Fruit fly (Drosophila melanogaster): ENCODE data around the gene MED1.

The MED1 gene

dm6 chr3L:21644176-21644575 is 9.9 kb upstream of the MED1 start:
- TF ChIP-seq CG7045 (GFP tag; optimal IDR thresholded peaks at IDR 0.05) = no peak
- TF ChIP-seq pad (GFP tag; optimal IDR thresholded peaks at IDR 0.05) = no peak
- no peak for TF ChIP-seq Crg-1 (GFP tag; optimal IDR thresholded peaks at IDR 0.05)
- no peak for TF ChIP-seq cnc (optimal IDR thresholded peaks at IDR 0.05)
- no peak for TF ChIP-seq Hr96 (GFP tag; optimal IDR thresholded peaks at IDR 0.05)
- TF ChIP-seq ovo (GFP tag; optimal IDR thresholded peaks at IDR 0.05) = no peak
- no peak for TF ChIP-seq Mnt (GFP tag; optimal IDR thresholded peaks at IDR 0.05)
- no peak for TF ChIP-seq CG5204 (GFP tag; optimal IDR thresholded peaks at IDR 0.05)
- no peak for TF ChIP-seq CG14711 (tag; optimal IDR thresholded peaks at IDR 0.05)
- no peak for TF ChIP-seq bab1 (GFP tag; optimal IDR thresholded peaks at IDR 0.05)
- TF ChIP-seq tj (GFP tag; optimal IDR thresholded peaks at IDR 0.05) = no peak

- TF ChIP-seq CG33017 (tag; optimal IDR thresholded peaks at IDR 0.05) = no peak
- TF ChIP-seq toe (GFP tag; optimal IDR thresholded peaks at IDR 0.05) = no peak
- TF ChIP-seq Hr96 (GFP tag; optimal IDR thresholded peaks at IDR 0.05) = no peak
- no peak for TF ChIP-seq Clk (GFP tag; optimal IDR thresholded peaks at IDR 0.05)
- TF ChIP-seq tj (GFP tag; optimal IDR thresholded peaks at IDR 0.05) = no peak
- TF ChIP-seq bab1 (GFP tag; optimal IDR thresholded peaks at IDR 0.05) = no peak
- TF ChIP-seq CG1620 (GFP tag; optimal IDR thresholded peaks at IDR 0.05) = no peak
- TF ChIP-seq ovo (GFP tag; optimal IDR thresholded peaks at IDR 0.05) = no peak
- TF ChIP-seq cnc (optimal IDR thresholded peaks at IDR 0.05) = no peak
- no peak for TF ChIP-seq Crg-1 (GFP tag; optimal IDR thresholded peaks at IDR 0.05)
- no peak for TF ChIP-seq CG11617 (GFP tag; optimal IDR thresholded peaks at IDR 0.05)
Measured at dm6 chr3L:21642908-21643572, 8.8 kb upstream of the MED1 start.

- TF ChIP-seq Crg-1 (GFP tag; optimal IDR thresholded peaks at IDR 0.05) = peak; percentile 10
- TF ChIP-seq Mnt (GFP tag; optimal IDR thresholded peaks at IDR 0.05) = no peak
- no peak for TF ChIP-seq CG11617 (GFP tag; optimal IDR thresholded peaks at IDR 0.05)
- peak; percentile 9 for TF ChIP-seq CG7045 (GFP tag; optimal IDR thresholded peaks at IDR 0.05)
- no peak for TF ChIP-seq tj (GFP tag; optimal IDR thresholded peaks at IDR 0.05)
- no peak for TF ChIP-seq Hr96 (GFP tag; optimal IDR thresholded peaks at IDR 0.05)
- peak; percentile 75 for TF ChIP-seq bab1 (GFP tag; optimal IDR thresholded peaks at IDR 0.05)
- no peak for TF ChIP-seq ovo (GFP tag; optimal IDR thresholded peaks at IDR 0.05)
- TF ChIP-seq CG12768 (GFP tag; optimal IDR thresholded peaks at IDR 0.05) = peak; percentile 26
- TF ChIP-seq CG1620 (GFP tag; optimal IDR thresholded peaks at IDR 0.05) = peak; percentile 33
- TF ChIP-seq kay (GFP tag; ENCODE audit: borderline replicate concordance) = no peak
- peak; percentile 29 for TF ChIP-seq pad (GFP tag; optimal IDR thresholded peaks at IDR 0.05)
- no peak for TF ChIP-seq Clk (GFP tag; optimal IDR thresholded peaks at IDR 0.05)
- TF ChIP-seq cic (GFP tag; optimal IDR thresholded peaks at IDR 0.05) = peak; percentile 38
- peak; percentile 17 for TF ChIP-seq CG14711 (tag; optimal IDR thresholded peaks at IDR 0.05)
- no peak for TF ChIP-seq cnc (optimal IDR thresholded peaks at IDR 0.05)
- no peak for TF ChIP-seq CG33017 (tag; optimal IDR thresholded peaks at IDR 0.05)
- TF ChIP-seq toe (GFP tag; optimal IDR thresholded peaks at IDR 0.05) = peak; percentile 35
- TF ChIP-seq CG7101 (tag; optimal IDR thresholded peaks at IDR 0.05) = peak; percentile 44
- no peak for TF ChIP-seq CG5204 (GFP tag; optimal IDR thresholded peaks at IDR 0.05)
Measured at dm6 chr3L:21640815-21641214, 6.6 kb upstream of the MED1 start, which contains the start of gene Atox1. Atox1 (plus strand) TSS chr3L:21640995.

DNA sequence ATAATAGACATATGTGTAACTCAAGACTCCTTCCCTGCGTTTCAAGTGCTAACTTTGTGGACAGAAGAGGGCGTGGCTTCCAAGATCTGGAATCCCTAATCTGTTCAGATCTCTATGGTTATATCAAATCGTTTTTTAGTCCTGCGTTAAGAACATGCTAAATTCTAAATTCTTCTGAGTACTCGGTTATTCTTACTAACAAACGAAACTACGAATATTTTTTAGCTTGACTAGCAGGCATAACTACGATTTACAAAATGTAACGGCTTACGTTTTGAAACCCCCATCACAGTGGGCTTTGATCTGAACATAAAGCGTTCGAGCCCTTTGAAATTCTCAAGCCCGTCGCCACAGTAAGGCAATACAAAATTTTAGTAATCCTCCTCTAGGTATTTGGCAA is 4.8 kb upstream of the MED1 start, which contains the start of gene CG32445:
Gene CG32445, plus strand, starts transcription at position 301 of the 400 bp plus-strand sequence.
- TF ChIP-seq CG14711 (tag; optimal IDR thresholded peaks at IDR 0.05) (no peak), ovo (GFP tag; optimal IDR thresholded peaks at IDR 0.05) (no peak), CG11617 (GFP tag; optimal IDR thresholded peaks at IDR 0.05) (no peak), CG1620 (GFP tag; optimal IDR thresholded peaks at IDR 0.05) (no peak), Clk (GFP tag; optimal IDR thresholded peaks at IDR 0.05) (no peak), Hr96 (GFP tag; optimal IDR thresholded peaks at IDR 0.05) (no peak), Crg-1 (GFP tag; optimal IDR thresholded peaks at IDR 0.05) (no peak), cic (GFP tag; optimal IDR thresholded peaks at IDR 0.05) (no peak), cnc (optimal IDR thresholded peaks at IDR 0.05) (no peak), bab1 (GFP tag; optimal IDR thresholded peaks at IDR 0.05) (no peak), CG7101 (tag; optimal IDR thresholded peaks at IDR 0.05) (no peak), tj (GFP tag; optimal IDR thresholded peaks at IDR 0.05) (no peak)

- TF ChIP-seq Clk (GFP tag; optimal IDR thresholded peaks at IDR 0.05) (no peak), CG11617 (GFP tag; optimal IDR thresholded peaks at IDR 0.05) (no peak), CG1620 (GFP tag; optimal IDR thresholded peaks at IDR 0.05) (no peak), ovo (GFP tag; optimal IDR thresholded peaks at IDR 0.05) (no peak), bab1 (GFP tag; optimal IDR thresholded peaks at IDR 0.05) (no peak), tj (GFP tag; optimal IDR thresholded peaks at IDR 0.05) (no peak), cic (GFP tag; optimal IDR thresholded peaks at IDR 0.05) (peak; percentile 71), kay (GFP tag; ENCODE audit: borderline replicate concordance) (no peak), Crg-1 (GFP tag; optimal IDR thresholded peaks at IDR 0.05) (no peak), pad (GFP tag; optimal IDR thresholded peaks at IDR 0.05) (peak; percentile 33), CG7045 (GFP tag; optimal IDR thresholded peaks at IDR 0.05) (peak; percentile 37), toe (GFP tag; optimal IDR thresholded peaks at IDR 0.05) (no peak), CG33017 (tag; optimal IDR thresholded peaks at IDR 0.05) (peak; percentile 8), Mnt (GFP tag; optimal IDR thresholded peaks at IDR 0.05) (peak; percentile 37), cnc (optimal IDR thresholded peaks at IDR 0.05) (no peak), Hr96 (GFP tag; optimal IDR thresholded peaks at IDR 0.05) (no peak), CG14711 (tag; optimal IDR thresholded peaks at IDR 0.05) (no peak), CG5204 (GFP tag; optimal IDR thresholded peaks at IDR 0.05) (no peak), CG7101 (tag; optimal IDR thresholded peaks at IDR 0.05) (peak; percentile 17), CG12768 (GFP tag; optimal IDR thresholded peaks at IDR 0.05) (peak; percentile 65)
Measured at dm6 chr3L:21636265-21636993, 2.2 kb upstream of the MED1 start, which contains the start of gene CG32444. CG32444 (plus strand) TSS chr3L:21636947.
